Worm (Caenorhabditis elegans): ENCODE measurements around the gene glb-24.

DNA sequence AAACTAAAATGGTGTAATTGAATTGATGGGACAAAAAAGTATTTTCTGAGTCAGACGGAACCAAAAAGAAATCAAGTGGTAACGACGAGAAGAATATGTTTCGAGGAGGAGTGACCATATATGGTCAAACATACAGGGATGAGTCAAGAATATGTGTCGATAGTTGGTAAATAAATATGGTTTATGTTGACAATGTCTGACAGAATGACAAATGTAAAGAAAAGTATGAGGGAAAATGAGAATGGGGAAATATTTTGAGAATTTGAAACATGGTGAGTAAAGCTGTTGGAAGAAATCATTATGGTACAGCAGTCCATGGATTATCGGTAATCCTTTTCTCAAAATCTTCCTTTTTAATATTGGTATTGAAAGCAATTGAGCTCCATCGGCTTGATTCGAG, 17.8 kb downstream of the glb-24 start, which contains the start of gene nspg-1:
- no peak for TF ChIP-seq nhr-11 (tag; optimal IDR thresholded peaks at IDR 0.05)
- TF ChIP-seq tbx-2 (tag; optimal IDR thresholded peaks at IDR 0.05) = no peak
